Fruit fly (Drosophila melanogaster): ENCODE results near the gene CG15211.

Gene CG15211

DNA sequence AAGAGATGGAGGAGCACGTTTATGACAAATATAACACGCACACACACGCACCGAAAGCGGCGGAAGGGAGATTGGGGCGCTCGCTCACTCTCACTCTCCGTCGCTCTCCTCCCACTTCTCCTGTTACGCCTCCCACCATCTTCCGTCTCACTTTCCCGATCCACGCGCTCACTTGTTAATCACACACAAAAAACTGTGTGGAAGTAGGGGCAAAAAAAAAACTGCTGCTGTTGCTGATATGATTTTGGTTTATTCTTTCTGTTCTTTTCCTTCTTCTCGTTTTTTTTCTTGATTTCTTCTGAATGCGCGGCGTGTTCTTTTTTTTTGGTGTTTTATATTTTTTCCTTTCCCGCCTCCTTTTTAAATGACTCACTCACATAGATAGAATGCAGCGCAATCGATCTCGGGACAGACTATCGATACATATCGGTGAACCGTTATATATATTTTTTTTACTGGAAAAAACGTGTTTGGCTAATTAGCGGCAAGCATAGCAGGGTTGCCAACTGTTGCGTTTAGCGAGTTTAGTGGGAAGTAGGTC lies 33.4 kb downstream of the CG15211 start (continued):
- TF ChIP-seq nom (GFP tag; optimal IDR thresholded peaks at IDR 0.05) (peak; percentile 97), sqz (GFP tag; optimal IDR thresholded peaks at IDR 0.05) (peak; percentile 97), psq (GFP tag; optimal IDR thresholded peaks at IDR 0.05) (peak; percentile 83), mld (GFP tag; IDR thresholded peaks at IDR 0.05; ENCODE audit: partially characterized antibody) (0 out of 3 replicates have a peak, but pooled peaks have one; percentile 23), bsh (GFP tag; optimal IDR thresholded peaks at IDR 0.05) (peak in 1 of 2 experiments; percentile 82), Med (GFP tag) (peak; percentile 37), Drgx (GFP tag; IDR thresholded peaks at IDR 0.05) (peak; percentile 80), Doc3 (GFP tag; IDR thresholded peaks at IDR 0.05; ENCODE audit: partially characterized antibody) (peak; percentile 42; the same call in 1 of the 3 replicates), CG14050 (GFP tag; IDR thresholded peaks at IDR 0.05) (no peak), sob (GFP tag; IDR thresholded peaks at IDR 0.05) (no peak), CG8290 (GFP tag; optimal IDR thresholded peaks at IDR 0.05) (no peak), CG8290 (tag; optimal IDR thresholded peaks at IDR 0.05) (peak in 1 of 2 experiments; percentile 6), CG18476 (GFP tag; optimal IDR thresholded peaks at IDR 0.05) (no peak), ham (GFP tag; IDR thresholded peaks at IDR 0.05) (no peak), Dbx (GFP tag; IDR thresholded peaks at IDR 0.05) (no peak), Stat92E (GFP tag; optimal IDR thresholded peaks at IDR 0.05) (peak in 1 of 3 experiments; percentile 20), ftz-f1 (GFP tag; optimal IDR thresholded peaks at IDR 0.05) (peak; percentile 37), HLHmδ (GFP tag; optimal IDR thresholded peaks at IDR 0.05) (peak; percentile 13), Aef1 (GFP tag; IDR thresholded peaks at IDR 0.05) (no peak), bigmax (GFP tag; optimal IDR thresholded peaks at IDR 0.05) (no peak), BEAF-32 (GFP tag; optimal IDR thresholded peaks at IDR 0.05) (peak; percentile 63), CG1792 (GFP tag; optimal IDR thresholded peaks at IDR 0.05) (peak; percentile 32), NK7.1 (GFP tag; optimal IDR thresholded peaks at IDR 0.05) (no peak), fu2 (GFP tag; optimal IDR thresholded peaks at IDR 0.05) (no peak), CG2199 (GFP tag; IDR thresholded peaks at IDR 0.05) (no peak), hbn (GFP tag; IDR thresholded peaks at IDR 0.05; ENCODE audit: partially characterized antibody) (peak; percentile 45), E2f2 (GFP tag; IDR thresholded peaks at IDR 0.05) (peak; percentile 70), Blimp-1 (GFP tag; optimal IDR thresholded peaks at IDR 0.05) (peak; percentile 95), abd-A (tag; optimal IDR thresholded peaks at IDR 0.05) (peak; percentile 4), Ets97D (GFP tag; optimal IDR thresholded peaks at IDR 0.05) (peak; percentile 3), HmgZ (tag; optimal IDR thresholded peaks at IDR 0.05) (peak; percentile 18), caup (GFP tag; optimal IDR thresholded peaks at IDR 0.05; ENCODE audit: severe bottlenecking) (peak; percentile 5), CG7963 (GFP tag; IDR thresholded peaks at IDR 0.05; ENCODE audit: partially characterized antibody) (no peak), kah (GFP tag; optimal IDR thresholded peaks at IDR 0.05) (peak; percentile 46), CG13296 (GFP tag; optimal IDR thresholded peaks at IDR 0.05) (no peak), CG1603 (tag; optimal IDR thresholded peaks at IDR 0.05) (peak; percentile 6), knrl (GFP tag; IDR thresholded peaks at IDR 0.05; ENCODE audit: partially characterized antibody) (peak; percentile 41; the same call in 1 of the 3 replicates), zen (tag; optimal IDR thresholded peaks at IDR 0.05) (peak; percentile 35), CG8924 (tag; optimal IDR thresholded peaks at IDR 0.05) (no peak), kni (GFP tag; optimal IDR thresholded peaks at IDR 0.05) (peak; percentile 64), CG17385 (GFP tag; optimal IDR thresholded peaks at IDR 0.05) (peak; percentile 36), Pdp1 (GFP tag; optimal IDR thresholded peaks at IDR 0.05) (peak in 1 of 2 experiments; percentile 63), H15 (GFP tag; IDR thresholded peaks at IDR 0.05) (no peak), TFAM (GFP tag; optimal IDR thresholded peaks at IDR 0.05) (no peak), pros (GFP tag; optimal IDR thresholded peaks at IDR 0.05) (peak; percentile 25), disco-r (GFP tag; optimal IDR thresholded peaks at IDR 0.05) (no peak), Kr (GFP tag; optimal IDR thresholded peaks at IDR 0.05) (no peak), H2.0 (GFP tag; IDR thresholded peaks at IDR 0.05) (no peak), sna (GFP tag; IDR thresholded peaks at IDR 0.05; ENCODE audit: partially characterized antibody) (peak; percentile 30; the same call in 1 of the 2 replicates)
